Worm (Caenorhabditis elegans): ENCODE data around the gene tmed-1.

tmed-1 gene

ce11 chrIV:12034776-12035175 lies 43.2 kb downstream of the tmed-1 start:
- TF ChIP-seq nhr-76 (tag; optimal IDR thresholded peaks at IDR 0.05) (no peak), ceh-83 (GFP tag; optimal IDR thresholded peaks at IDR 0.05) (no peak), sem-2 (GFP tag; optimal IDR thresholded peaks at IDR 0.05) (no peak), pha-4 (tag; optimal IDR thresholded peaks at IDR 0.05) (no peak), nhr-2 (tag; optimal IDR thresholded peaks at IDR 0.05) (no peak), flh-1 (GFP tag; optimal IDR thresholded peaks at IDR 0.05) (no peak), blmp-1 (tag; optimal IDR thresholded peaks at IDR 0.05) (no peak), tbx-8 (GFP tag; optimal IDR thresholded peaks at IDR 0.05) (no peak), mep-1 (tag; optimal IDR thresholded peaks at IDR 0.05) (no peak), snpc-4 (tag; optimal IDR thresholded peaks at IDR 0.05) (no peak), ztf-11 (tag; optimal IDR thresholded peaks at IDR 0.05) (no peak), lin-32 (GFP tag; optimal IDR thresholded peaks at IDR 0.05) (no peak), sptf-1 (tag; optimal IDR thresholded peaks at IDR 0.05) (no peak), ceh-39 (tag; optimal IDR thresholded peaks at IDR 0.05) (no peak), unc-62 (GFP tag; optimal IDR thresholded peaks at IDR 0.05) (no peak), ces-1 (GFP tag; optimal IDR thresholded peaks at IDR 0.05) (no peak), cnd-1 (tag; optimal IDR thresholded peaks at IDR 0.05) (no peak)

ce11 chrIV:12033985-12034384 lies 44.0 kb downstream of the tmed-1 start, which contains the start of gene sqst-1:
Gene sqst-1 (plus strand): TSS chrIV:12034282.
- TF ChIP-seq nhr-2 (tag; optimal IDR thresholded peaks at IDR 0.05) = no peak
- TF ChIP-seq hlh-1 (tag; optimal IDR thresholded peaks at IDR 0.05) = no peak
- no peak for TF ChIP-seq drap-1 (GFP tag; optimal IDR thresholded peaks at IDR 0.05)
- no peak for TF ChIP-seq cnd-1 (tag; optimal IDR thresholded peaks at IDR 0.05)
- TF ChIP-seq blmp-1 (tag; optimal IDR thresholded peaks at IDR 0.05) = no peak
- no peak for TF ChIP-seq mep-1 (tag; optimal IDR thresholded peaks at IDR 0.05)
- TF ChIP-seq nhr-12 (tag; optimal IDR thresholded peaks at IDR 0.05) = no peak
- TF ChIP-seq unc-120 (tag; optimal IDR thresholded peaks at IDR 0.05; ENCODE audit: poor library complexity, severe bottlenecking) = no peak
- TF ChIP-seq M03D4.4 (tag; optimal IDR thresholded peaks at IDR 0.05) = no peak
- no peak for TF ChIP-seq ztf-11 (tag; optimal IDR thresholded peaks at IDR 0.05)
- no peak for TF ChIP-seq ces-1 (GFP tag; optimal IDR thresholded peaks at IDR 0.05)
- no peak for TF ChIP-seq mls-2 (tag; optimal IDR thresholded peaks at IDR 0.05)
- TF ChIP-seq nhr-237 (tag; optimal IDR thresholded peaks at IDR 0.05) = no peak
- no peak for TF ChIP-seq pha-4 (tag; optimal IDR thresholded peaks at IDR 0.05)
- TF ChIP-seq unc-62 (GFP tag; optimal IDR thresholded peaks at IDR 0.05) = no peak
- TF ChIP-seq lsy-2 (tag; optimal IDR thresholded peaks at IDR 0.05) = no peak

ce11 chrIV:12032383-12032782 lies 45.6 kb downstream of the tmed-1 start:
- TF ChIP-seq zip-8 (tag; optimal IDR thresholded peaks at IDR 0.05) = no peak
- peak; percentile 76 for TF ChIP-seq hlh-1 (tag; optimal IDR thresholded peaks at IDR 0.05)
- peak; percentile 58 for TF ChIP-seq lsy-2 (tag; optimal IDR thresholded peaks at IDR 0.05)
- peak; percentile 98 for TF ChIP-seq ceh-39 (tag; optimal IDR thresholded peaks at IDR 0.05)
- no peak for TF ChIP-seq nhr-76 (tag; optimal IDR thresholded peaks at IDR 0.05)
- no peak for TF ChIP-seq ceh-43 (GFP tag; optimal IDR thresholded peaks at IDR 0.05)
- TF ChIP-seq nhr-12 (tag; optimal IDR thresholded peaks at IDR 0.05) = no peak
- peak; percentile 37 for TF ChIP-seq drap-1 (GFP tag; optimal IDR thresholded peaks at IDR 0.05)
- peak; percentile 79 for TF ChIP-seq nhr-237 (tag; optimal IDR thresholded peaks at IDR 0.05)
- no peak for TF ChIP-seq elt-3 (tag; optimal IDR thresholded peaks at IDR 0.05)
- TF ChIP-seq lin-13 (tag; optimal IDR thresholded peaks at IDR 0.05) = peak; percentile 54
- TF ChIP-seq flh-1 (GFP tag; optimal IDR thresholded peaks at IDR 0.05) = no peak
- TF ChIP-seq sem-2 (GFP tag; optimal IDR thresholded peaks at IDR 0.05) = no peak
- peak; percentile 55 for TF ChIP-seq ces-1 (GFP tag; optimal IDR thresholded peaks at IDR 0.05)
- no peak for TF ChIP-seq snpc-4 (tag; optimal IDR thresholded peaks at IDR 0.05)
- no peak for TF ChIP-seq M03D4.4 (tag; optimal IDR thresholded peaks at IDR 0.05)
- peak; percentile 68 for TF ChIP-seq unc-120 (tag; optimal IDR thresholded peaks at IDR 0.05; ENCODE audit: poor library complexity, severe bottlenecking)
- TF ChIP-seq unc-39 (tag; optimal IDR thresholded peaks at IDR 0.05) = no peak
- TF ChIP-seq mep-1 (tag; optimal IDR thresholded peaks at IDR 0.05) = peak; percentile 65
- TF ChIP-seq mab-5 (tag; optimal IDR thresholded peaks at IDR 0.05) = no peak
- TF ChIP-seq nhr-28 (tag; optimal IDR thresholded peaks at IDR 0.05) = no peak
- TF ChIP-seq elt-1 (tag; optimal IDR thresholded peaks at IDR 0.05; ENCODE audit: borderline replicate concordance, insufficient read depth) = peak; percentile 11
- TF ChIP-seq bed-3 (GFP tag; optimal IDR thresholded peaks at IDR 0.05) = no peak
- peak; percentile 31 for TF ChIP-seq sptf-1 (tag; optimal IDR thresholded peaks at IDR 0.05)
- TF ChIP-seq cnd-1 (tag; optimal IDR thresholded peaks at IDR 0.05) = peak; percentile 50
- TF ChIP-seq blmp-1 (tag; optimal IDR thresholded peaks at IDR 0.05) = no peak
- TF ChIP-seq tbx-8 (GFP tag; optimal IDR thresholded peaks at IDR 0.05) = peak; percentile 32
- no peak for TF ChIP-seq ceh-83 (GFP tag; optimal IDR thresholded peaks at IDR 0.05)
- no peak for TF ChIP-seq lin-32 (GFP tag; optimal IDR thresholded peaks at IDR 0.05)
- peak; percentile 81 for TF ChIP-seq mls-2 (tag; optimal IDR thresholded peaks at IDR 0.05)
- TF ChIP-seq unc-62 (GFP tag; optimal IDR thresholded peaks at IDR 0.05) = peak; percentile 79
- no peak for TF ChIP-seq ztf-11 (tag; optimal IDR thresholded peaks at IDR 0.05)
- peak; percentile 90 for TF ChIP-seq pha-4 (tag; optimal IDR thresholded peaks at IDR 0.05)
- peak; percentile 27 for TF ChIP-seq nhr-2 (tag; optimal IDR thresholded peaks at IDR 0.05)
- peak; percentile 65 for TF ChIP-seq ham-2 (GFP tag; optimal IDR thresholded peaks at IDR 0.05)

All from whole organism, mixed stage, embryonic.